Worm (Caenorhabditis elegans) whole organism, mixed stage, embryonic: ENCODE data around the gene W03C9.2.

ENCODE experiments used
- M03D4.4 ChIP-seq: sonication (generic microtip); optimal IDR thresholded peaks from 2 replicates; lab custom pipeline; 2017; ENCODE audit warnings: mild to moderate bottlenecking, missing genetic modification characterization, missing compliant biosample characterization
- blmp-1 ChIP-seq: fragments of 150-350 bp; optimal IDR thresholded peaks from 2 replicates; lab custom pipeline; 2014; ENCODE audit warnings: missing biosample characterization, missing genetic modification characterization
- ceh-43 ChIP-seq: fragments of 200-800 bp; sonication (Bioruptor generic); optimal IDR thresholded peaks from 2 replicates; lab custom pipeline; 2018; ENCODE audit warnings: mild to moderate bottlenecking, missing genetic modification characterization, moderate library complexity, missing compliant biosample characterization
- ceh-83 ChIP-seq: fragments of 200-800 bp; sonication (Bioruptor generic); optimal IDR thresholded peaks from 2 replicates; lab custom pipeline; 2018; ENCODE audit warnings: mild to moderate bottlenecking, missing genetic modification characterization, missing compliant biosample characterization
- ces-1 ChIP-seq: fragments of 150-350 bp; optimal IDR thresholded peaks from 2 replicates; lab custom pipeline; 2014; ENCODE audit warnings: missing biosample characterization, missing genetic modification reagents, missing genetic modification characterization
- drap-1 ChIP-seq: fragments of 200-800 bp; sonication (Bioruptor generic); optimal IDR thresholded peaks from 3 replicates; lab custom pipeline; 2018; ENCODE audit warnings: mild to moderate bottlenecking, missing genetic modification characterization, missing compliant biosample characterization
- elt-1 ChIP-seq: sonication (generic microtip); optimal IDR thresholded peaks from 2 replicates; lab custom pipeline; 2017; ENCODE audit warnings: missing genetic modification characterization, mild to moderate bottlenecking, missing compliant biosample characterization, antibody characterized with exemption, moderate library complexity, borderline replicate concordance; ENCODE audit not compliant: insufficient read depth
- flh-1 ChIP-seq: fragments of 200-800 bp; sonication (Bioruptor generic); optimal IDR thresholded peaks from 2 replicates; lab custom pipeline; 2018; ENCODE audit warnings: mild to moderate bottlenecking, missing genetic modification characterization, moderate library complexity, missing compliant biosample characterization
- ham-2 ChIP-seq: fragments of 200-800 bp; sonication (Bioruptor generic); optimal IDR thresholded peaks from 2 replicates; lab custom pipeline; 2018; ENCODE audit warnings: mild to moderate bottlenecking, missing genetic modification characterization, missing compliant biosample characterization
- hlh-1 ChIP-seq: fragments of 150-350 bp; optimal IDR thresholded peaks from 2 replicates; lab custom pipeline; 2014; ENCODE audit warnings: missing biosample characterization, missing genetic modification reagents, missing genetic modification characterization
- lin-13 ChIP-seq: fragments of 150-350 bp; optimal IDR thresholded peaks from 2 replicates; lab custom pipeline; 2014; ENCODE audit warnings: missing biosample characterization, missing genetic modification characterization
- lin-32 ChIP-seq: fragments of 200-800 bp; sonication (Bioruptor generic); optimal IDR thresholded peaks from 2 replicates; lab custom pipeline; 2018; ENCODE audit warnings: mild to moderate bottlenecking, missing genetic modification characterization, missing compliant biosample characterization
- lsy-2 ChIP-seq: fragments of 150-350 bp; optimal IDR thresholded peaks from 2 replicates; lab custom pipeline; 2014; ENCODE audit warnings: missing biosample characterization, missing genetic modification characterization
- mab-5 ChIP-seq: fragments of 150-350 bp; optimal IDR thresholded peaks from 2 replicates; lab custom pipeline; 2014; ENCODE audit warnings: missing biosample characterization, missing genetic modification characterization
- mep-1 ChIP-seq: fragments of 150-350 bp; optimal IDR thresholded peaks from 2 replicates; lab custom pipeline; 2017; ENCODE audit warnings: missing biosample characterization, missing genetic modification reagents, missing genetic modification characterization, inconsistent platforms
- mls-2 ChIP-seq: sonication (generic microtip); optimal IDR thresholded peaks from 2 replicates; lab custom pipeline; 2016; ENCODE audit warnings: mild to moderate bottlenecking, missing genetic modification characterization, moderate library complexity, missing compliant biosample characterization
- nhr-12 ChIP-seq: fragments of 150-350 bp; optimal IDR thresholded peaks from 2 replicates; lab custom pipeline; 2014; ENCODE audit warnings: missing biosample characterization, missing genetic modification characterization
- nhr-2 ChIP-seq: fragments of 150-350 bp; optimal IDR thresholded peaks from 2 replicates; lab custom pipeline; 2014; ENCODE audit warnings: missing biosample characterization, missing genetic modification characterization
- nhr-237 ChIP-seq: fragments of 150-350 bp; optimal IDR thresholded peaks from 2 replicates; lab custom pipeline; 2014; ENCODE audit warnings: missing biosample characterization, missing genetic modification characterization
- nhr-28 ChIP-seq: fragments of 150-350 bp; optimal IDR thresholded peaks from 2 replicates; lab custom pipeline; 2014; ENCODE audit warnings: missing biosample characterization, missing genetic modification characterization
- nhr-76 ChIP-seq: sonication (generic microtip); optimal IDR thresholded peaks from 2 replicates; lab custom pipeline; 2017; ENCODE audit warnings: missing biosample characterization, missing genetic modification characterization
- pha-4 ChIP-seq: fragments of 150-350 bp; optimal IDR thresholded peaks from 2 replicates; lab custom pipeline; 2018; ENCODE audit warnings: missing biosample characterization, missing genetic modification reagents, missing genetic modification characterization
- sem-2 ChIP-seq: fragments of 200-800 bp; sonication (Bioruptor generic); optimal IDR thresholded peaks from 2 replicates; lab custom pipeline; 2018; ENCODE audit warnings: mild to moderate bottlenecking, missing genetic modification characterization, missing compliant biosample characterization
- sptf-1 ChIP-seq: sonication (generic microtip); optimal IDR thresholded peaks from 2 replicates; lab custom pipeline; 2017; ENCODE audit warnings: mild to moderate bottlenecking, missing genetic modification characterization, moderate library complexity, missing compliant biosample characterization
- unc-120 ChIP-seq: sonication (generic microtip); optimal IDR thresholded peaks from 2 replicates; lab custom pipeline; 2017; ENCODE audit warnings: missing genetic modification characterization, missing compliant biosample characterization; ENCODE audit not compliant: poor library complexity, severe bottlenecking
- unc-62 ChIP-seq: fragments of 150-350 bp; optimal IDR thresholded peaks from 2 replicates; lab custom pipeline; 2014; ENCODE audit warnings: missing biosample characterization, missing genetic modification reagents, missing genetic modification characterization
- zip-8 ChIP-seq: fragments of 150-350 bp; optimal IDR thresholded peaks from 2 replicates; lab custom pipeline; 2014; ENCODE audit warnings: missing biosample characterization, missing genetic modification characterization

W03C9.2 gene

DNA sequence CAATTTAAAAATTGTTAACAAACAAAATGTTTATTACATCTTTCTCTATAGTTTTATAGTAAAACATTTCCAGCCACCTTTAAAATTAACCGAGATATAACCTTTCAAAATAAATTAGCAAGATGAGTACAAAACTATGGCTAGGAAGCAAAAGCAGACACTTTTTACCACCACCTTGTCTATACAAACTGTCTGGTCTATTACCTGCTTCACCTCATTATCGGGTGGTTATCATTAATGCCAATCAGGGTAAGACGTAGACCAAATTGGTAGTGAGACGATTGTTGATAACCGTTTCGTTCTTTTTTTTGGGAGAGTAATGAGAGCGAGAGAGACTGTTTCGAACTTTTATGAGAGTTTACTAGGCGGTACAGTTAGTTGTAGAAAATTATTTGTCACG lies 25.8 kb upstream of the W03C9.2 start:
- TF ChIP-seq ceh-83 (GFP tag; lab: Kevin White, UChicago) (no peak), pha-4 (no peak), drap-1 (GFP tag; lab: Kevin White, UChicago) (no peak), nhr-12 (tag; lab: Kevin White, UChicago) (no peak), elt-1 (tag; lab: Kevin White, UChicago) (no peak), unc-120 (tag; lab: Kevin White, UChicago) (no peak), nhr-237 (no peak), ham-2 (GFP tag; lab: Kevin White, UChicago) (no peak), mls-2 (tag; lab: Kevin White, UChicago) (no peak), sptf-1 (tag; lab: Kevin White, UChicago) (no peak), flh-1 (no peak), mab-5 (tag; lab: Kevin White, UChicago) (no peak), sem-2 (GFP tag; lab: Kevin White, UChicago) (no peak)

- TF ChIP-seq nhr-2 (tag; lab: Kevin White, UChicago) (no peak), ceh-43 (no peak), nhr-76 (tag; lab: Kevin White, UChicago) (no peak), flh-1 (no peak), blmp-1 (tag; lab: Kevin White, UChicago) (no peak), ces-1 (GFP tag; lab: Kevin White, UChicago) (no peak), M03D4.4 (tag; lab: Kevin White, UChicago) (no peak), unc-62 (GFP tag; lab: Kevin White, UChicago) (no peak), mls-2 (tag; lab: Kevin White, UChicago) (no peak), nhr-12 (tag; lab: Kevin White, UChicago) (no peak)
These were observed 13.7 kb upstream of the W03C9.2 start, which contains the start of gene W03C9.8 for ce11 chrII:11948459-11948858. TSS of gene W03C9.8 (plus strand) at chrII:11948759.

- TF ChIP-seq nhr-237 (no peak), nhr-12 (tag; lab: Kevin White, UChicago) (no peak), unc-62 (GFP tag; lab: Kevin White, UChicago) (no peak), mab-5 (tag; lab: Kevin White, UChicago) (no peak), nhr-76 (tag; lab: Kevin White, UChicago) (no peak), pha-4 (no peak), zip-8 (tag; lab: Kevin White, UChicago) (no peak), lin-32 (GFP tag; lab: Kevin White, UChicago) (no peak), sptf-1 (tag; lab: Kevin White, UChicago) (no peak), hlh-1 (no peak), M03D4.4 (tag; lab: Kevin White, UChicago) (no peak), mls-2 (tag; lab: Kevin White, UChicago) (no peak), blmp-1 (tag; lab: Kevin White, UChicago) (no peak), nhr-2 (tag; lab: Kevin White, UChicago) (no peak), lin-13 (tag; lab: Kevin White, UChicago) (no peak)
- TF ChIP-seq, all 35 proteins: peak for 0
These were observed 9.2 kb upstream of the W03C9.2 start for ce11 chrII:11952963-11953362.

- TF ChIP-seq unc-120 (tag; lab: Kevin White, UChicago) = no peak
- TF ChIP-seq zip-8 (tag; lab: Kevin White, UChicago) = peak; percentile 80
- no peak for TF ChIP-seq M03D4.4 (tag; lab: Kevin White, UChicago)
- no peak for TF ChIP-seq mls-2 (tag; lab: Kevin White, UChicago)
- TF ChIP-seq drap-1 (GFP tag; lab: Kevin White, UChicago) = no peak
- no peak for TF ChIP-seq ceh-43
- TF ChIP-seq mep-1 (tag; lab: Kevin White, UChicago) = no peak
These were observed 8.0 kb upstream of the W03C9.2 start, which contains the start of gene W03C9.6 for ce11 chrII:11954208-11954607. TSS of gene W03C9.6 (plus strand) at chrII:11954508.

DNA sequence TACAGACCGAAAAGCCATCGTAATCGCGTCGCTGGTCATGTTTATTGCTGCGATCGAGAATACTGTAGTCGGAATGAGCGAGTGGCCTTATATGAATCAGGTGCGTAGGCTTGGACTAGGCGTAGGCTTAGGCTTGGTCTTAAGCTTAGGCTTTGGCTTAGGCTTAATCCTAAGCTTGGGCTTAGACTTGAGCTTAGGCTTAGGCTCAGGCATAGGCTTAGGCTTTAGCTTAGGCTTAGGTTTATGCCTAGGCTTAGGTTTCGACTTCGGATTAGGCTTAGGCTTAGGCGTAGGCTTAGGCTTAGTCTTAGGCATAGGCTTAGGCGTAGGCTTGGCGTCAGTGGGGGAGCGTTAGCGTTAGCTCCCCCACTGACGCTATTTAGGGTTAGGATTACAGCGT lies 7.4 kb upstream of the W03C9.2 start:
- no peak for TF ChIP-seq lin-32 (GFP tag; lab: Kevin White, UChicago)
- no peak for TF ChIP-seq nhr-237
- no peak for TF ChIP-seq nhr-28
- no peak for TF ChIP-seq nhr-2 (tag; lab: Kevin White, UChicago)
- TF ChIP-seq lin-13 (tag; lab: Kevin White, UChicago) = no peak
- no peak for TF ChIP-seq nhr-76 (tag; lab: Kevin White, UChicago)
- TF ChIP-seq unc-120 (tag; lab: Kevin White, UChicago) = no peak
- no peak for TF ChIP-seq hlh-1
- no peak for TF ChIP-seq ceh-43
- TF ChIP-seq lsy-2 = no peak
- no peak for TF ChIP-seq flh-1
